Worm (Caenorhabditis elegans) whole organism, young adult: ENCODE measurements around the gene F59E11.5.

Source experiments
- attf-5 ChIP-seq: fragments of 200-800 bp; sonication (Bioruptor generic); optimal IDR thresholded peaks from 2 replicates; lab custom pipeline; 2018; ENCODE audit warnings: mild to moderate bottlenecking, missing genetic modification characterization, missing compliant biosample characterization
- ceh-40 ChIP-seq: fragments of 200-800 bp; sonication (Bioruptor generic); IDR thresholded peaks from 2 replicates; pipeline ENCODE4 v1.3.6; 2022; ENCODE audit warnings: missing genetic modification characterization, missing compliant biosample characterization
- gei-17 ChIP-seq: fragments of 200-800 bp; sonication (Bioruptor generic); optimal IDR thresholded peaks from 2 replicates; lab custom pipeline; 2018; ENCODE audit warnings: mild to moderate bottlenecking, missing genetic modification characterization, missing compliant biosample characterization
- hmg-20 ChIP-seq: fragments of 200-800 bp; sonication (Bioruptor generic); IDR thresholded peaks from 2 replicates; pipeline ENCODE4 v1.3.6; 2022; ENCODE audit warnings: missing genetic modification reagents, missing genetic modification characterization, missing compliant biosample characterization
- hrde-1 ChIP-seq: sonication (generic microtip); optimal IDR thresholded peaks from 2 replicates; lab custom pipeline; 2016; ENCODE audit warnings: missing genetic modification characterization, mild to moderate bottlenecking, missing compliant biosample characterization, moderate library complexity, missing genotype, missing genetic modification reagents, borderline replicate concordance
- lin-40 ChIP-seq: sonication (generic microtip); optimal IDR thresholded peaks from 2 replicates; lab custom pipeline; 2016; ENCODE audit warnings: missing genetic modification characterization, mild to moderate bottlenecking, missing compliant biosample characterization, missing genotype, missing genetic modification reagents
- nfya-1 ChIP-seq: sonication (generic microtip); optimal IDR thresholded peaks from 2 replicates; lab custom pipeline; 2017; ENCODE audit warnings: antibody characterized with exemption, missing compliant biosample characterization, missing genetic modification characterization, borderline replicate concordance; ENCODE audit not compliant: insufficient read depth
- pha-4 ChIP-seq: fragments of 150-350 bp; sonication (generic microtip); optimal IDR thresholded peaks from 2 replicates; lab custom pipeline; 2014; ENCODE audit warnings: missing biosample characterization, missing genetic modification reagents, missing genetic modification characterization
- rpc-1 ChIP-seq, 2 experiments: fragments of 150-350 bp in 1 of 2; sonication (generic microtip) in 1 of 2; optimal IDR thresholded peaks; 2 replicates each; lab custom pipeline; 2014 to 2018; ENCODE audit warnings: missing biosample characterization in 1 of 2, missing genetic modification characterization in 1 of 2, missing genetic modification reagents in 1 of 2, missing genotype in 1 of 2
- snpc-1.1 ChIP-seq: sonication (generic microtip); optimal IDR thresholded peaks from 2 replicates; lab custom pipeline; 2017; ENCODE audit warnings: missing genetic modification characterization, mild to moderate bottlenecking, missing compliant biosample characterization, antibody characterized with exemption, moderate library complexity, missing genotype, missing genetic modification reagents; ENCODE audit not compliant: insufficient read depth
- snpc-4 ChIP-seq, 5 experiments: fragments of 150-350 bp in 1 of 5; sonication (generic microtip) in 4 of 5; optimal IDR thresholded peaks; 2 replicates each; lab custom pipeline; 2014 to 2018; ENCODE audit warnings: missing genetic modification characterization in 5 of 5, missing biosample characterization in 3 of 5, antibody characterized with exemption in 2 of 5, mild to moderate bottlenecking in 2 of 5, missing compliant biosample characterization in 2 of 5, missing genotype in 2 of 5, moderate library complexity in 2 of 5, missing genetic modification reagents in 1 of 5
- unc-62 ChIP-seq: fragments of 150-350 bp; optimal IDR thresholded peaks from 2 replicates; lab custom pipeline; 2014; ENCODE audit warnings: missing biosample characterization, missing genetic modification reagents, missing genetic modification characterization

DNA sequence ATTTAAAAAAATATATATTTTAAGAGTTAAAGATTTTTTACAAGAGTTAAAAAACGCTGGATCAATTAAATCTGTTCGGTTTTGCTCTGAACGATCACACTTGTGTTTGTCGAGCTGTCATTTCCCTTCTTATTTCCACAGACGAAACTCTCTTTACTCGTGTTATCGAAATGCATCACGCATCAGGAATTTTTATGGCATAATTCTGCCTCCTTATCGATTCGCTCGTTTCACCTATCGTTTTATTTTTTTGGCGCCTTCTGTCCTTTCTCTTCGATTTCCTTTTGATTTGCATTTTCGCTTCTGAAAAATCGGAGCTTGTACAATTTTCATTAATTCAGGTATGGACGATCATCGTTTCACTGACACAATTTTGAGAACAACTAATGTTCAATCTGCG, 46.5 kb upstream of the F59E11.5 start:
- TF ChIP-seq unc-62 (no peak), hmg-20 (GFP tag; lab: Robert Waterston, UW) (no peak), nfya-1 (tag; lab: Kevin White, UChicago) (no peak), pha-4 (no peak), ceh-40 (no peak), lin-40 (tag; lab: Kevin White, UChicago) (no peak), gei-17 (no peak), snpc-1.1 (tag; lab: Kevin White, UChicago) (no peak), snpc-4 (GFP tag; optimal IDR thresholded peaks at IDR 0.05; lab: Kevin White, UChicago) (no peak), snpc-4 (tag; optimal IDR thresholded peaks at IDR 0.05; lab: Kevin White, UChicago) (no peak), attf-5 (GFP tag; lab: Kevin White, UChicago) (no peak), hrde-1 (no peak), rpc-1 (optimal IDR thresholded peaks at IDR 0.05; lab: Kevin White, UChicago) (no peak), rpc-1 (tag; optimal IDR thresholded peaks at IDR 0.05; lab: Kevin White, UChicago) (no peak)
